Worm (Caenorhabditis elegans) whole organism, late embryonic: Measurements from ENCODE around the gene ZK757.1.

Experiments
- ama-1 ChIP-seq: fragments of 150-350 bp; optimal IDR thresholded peaks from 2 replicates; lab custom pipeline; 2014
- dve-1 ChIP-seq: sonication (generic microtip); optimal IDR thresholded peaks from 2 replicates; lab custom pipeline; 2017; ENCODE audit warnings: antibody characterized with exemption, mild to moderate bottlenecking, missing genetic modification characterization, missing compliant biosample characterization
- hlh-6 ChIP-seq: sonication (generic microtip); optimal IDR thresholded peaks from 2 replicates; lab custom pipeline; 2016; ENCODE audit warnings: missing genotype, missing genetic modification characterization, missing compliant biosample characterization
- lin-11 ChIP-seq: fragments of 200-800 bp; sonication (Bioruptor generic); optimal IDR thresholded peaks from 2 replicates; lab custom pipeline; 2018; ENCODE audit warnings: mild to moderate bottlenecking, missing genetic modification characterization, missing compliant biosample characterization
- nhr-11 ChIP-seq: fragments of 150-350 bp; optimal IDR thresholded peaks from 2 replicates; lab custom pipeline; 2014; ENCODE audit warnings: missing biosample characterization, missing genetic modification characterization
- pqm-1 ChIP-seq: sonication (generic microtip); optimal IDR thresholded peaks from 2 replicates; lab custom pipeline; 2016; ENCODE audit warnings: missing genetic modification characterization, missing compliant biosample characterization
- sdc-2 ChIP-seq: sonication (generic microtip); optimal IDR thresholded peaks from 2 replicates; lab custom pipeline; 2016; ENCODE audit warnings: missing genotype, missing genetic modification characterization, missing compliant biosample characterization
- tbx-2 ChIP-seq: sonication (generic microtip); optimal IDR thresholded peaks from 2 replicates; lab custom pipeline; 2016; ENCODE audit warnings: missing genetic modification characterization, missing compliant biosample characterization
- unc-42 ChIP-seq: sonication (generic microtip); optimal IDR thresholded peaks from 2 replicates; lab custom pipeline; 2016; ENCODE audit warnings: missing genotype, missing genetic modification characterization, missing compliant biosample characterization

ce11 chrIII:9843715-9844114 lies 27.2 kb downstream of the ZK757.1 start, which contains the start of gene K11H3.5:
- TF ChIP-seq sdc-2 (tag; lab: Kevin White, UChicago) (no peak), lin-11 (no peak), dve-1 (tag; lab: Kevin White, UChicago) (no peak), hlh-6 (tag; lab: Kevin White, UChicago) (no peak), nhr-11 (tag; lab: Kevin White, UChicago) (no peak), tbx-2 (tag; lab: Kevin White, UChicago) (no peak), pqm-1 (tag; lab: Kevin White, UChicago) (no peak), unc-42 (no peak), ama-1 (lab: Kevin White, UChicago) (no peak)
